Fruit fly (Drosophila melanogaster) whole organism, prepupa: ENCODE data around the gene sni.

ENCODE experiments used
- CG3919 ChIP-seq: fragments of 200-800 bp; sonication (Bioruptor generic); optimal IDR thresholded peaks from 3 replicates; lab custom pipeline; 2016; ENCODE audit warnings: missing biosample characterization, missing genetic modification characterization
- CG8319 ChIP-seq: fragments of 200-800 bp; sonication (Bioruptor generic); optimal IDR thresholded peaks from 3 replicates; lab custom pipeline; 2016; ENCODE audit warnings: missing biosample characterization, missing genetic modification characterization
- Ets96B ChIP-seq: fragments of 200-800 bp; optimal IDR thresholded peaks from 2 replicates; lab custom pipeline; 2019; ENCODE audit warnings: missing biosample characterization, mild to moderate bottlenecking, missing genetic modification characterization, moderate library complexity
- OdsH ChIP-seq: fragments of 200-800 bp; sonication (Bioruptor generic); optimal IDR thresholded peaks from 3 replicates; lab custom pipeline; 2016; ENCODE audit warnings: missing biosample characterization, missing genetic modification characterization
- Sox15 ChIP-seq: fragments of 200-800 bp; sonication (Bioruptor generic); optimal IDR thresholded peaks from 3 replicates; lab custom pipeline; 2016; ENCODE audit warnings: missing biosample characterization, missing genetic modification characterization
- cyc ChIP-seq: fragments of 200-800 bp; sonication (Bioruptor generic); optimal IDR thresholded peaks from 3 replicates; lab custom pipeline; 2016; ENCODE audit warnings: missing biosample characterization, missing genetic modification characterization
- dsx ChIP-seq: fragments of 200-800 bp; optimal IDR thresholded peaks from 3 replicates; lab custom pipeline; 2019; ENCODE audit warnings: missing biosample characterization, mild to moderate bottlenecking, missing genetic modification characterization, moderate library complexity; ENCODE audit not compliant: poor library complexity, severe bottlenecking

Gene sni

DNA sequence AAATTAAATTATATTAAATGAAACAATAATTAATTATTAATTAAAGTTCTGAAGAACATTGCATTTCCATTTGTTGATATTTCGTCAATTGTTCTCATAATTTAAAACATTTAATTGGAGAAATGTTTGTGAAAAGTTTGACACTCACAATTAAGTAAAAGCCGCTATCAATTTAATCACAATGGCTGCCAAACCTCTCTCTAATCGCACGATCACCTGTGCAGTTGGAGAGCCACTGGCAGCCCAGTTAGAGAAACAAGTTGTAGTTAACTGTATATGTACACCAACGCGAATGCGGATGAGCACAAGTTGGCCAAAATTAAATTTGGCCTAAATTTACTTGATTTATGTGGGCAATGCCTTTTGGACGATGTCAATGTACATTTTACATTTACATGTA lies 51.6 kb downstream of the sni start:
- no peak for TF ChIP-seq dsx (GFP tag; lab: Kevin White, UChicago)
- TF ChIP-seq cyc (GFP tag; lab: Kevin White, UChicago) = no peak
- no peak for TF ChIP-seq CG3919 (GFP tag; lab: Kevin White, UChicago)
- TF ChIP-seq OdsH (GFP tag; lab: Kevin White, UChicago) = no peak
- no peak for TF ChIP-seq CG8319 (GFP tag; lab: Kevin White, UChicago)
- no peak for TF ChIP-seq Ets96B
- TF ChIP-seq Sox15 (GFP tag; lab: Kevin White, UChicago) = no peak
